Fruit fly (Drosophila melanogaster) whole organism: ENCODE measurements around the gene CTCF.
A peak's percentile ranks its signal among the peaks of the same experiment; 100 is the strongest.

Experiments
- CG8478 ChIP-seq: fragments of >200 bp; optimal IDR thresholded peaks from 2 replicates; lab custom pipeline; 2018; ENCODE audit warnings: inconsistent platforms
- Dll ChIP-seq: fragments of >200 bp; optimal IDR thresholded peaks from 2 replicates; lab custom pipeline; 2017
- EcR ChIP-seq, 2 experiments: fragments of >200 bp; optimal IDR thresholded peaks; 2 replicates each; lab custom pipeline; 2017; ENCODE audit warnings: missing biosample characterization in 2 of 2, missing genetic modification characterization in 2 of 2, missing genetic modification reagents in 2 of 2
- pan ChIP-seq: fragments of >200 bp; optimal IDR thresholded peaks from 2 replicates; lab custom pipeline; 2017
- psq ChIP-seq: fragments of >200 bp; optimal IDR thresholded peaks from 2 replicates; lab custom pipeline; 2017
- usp ChIP-seq: fragments of >200 bp; optimal IDR thresholded peaks from 2 replicates; lab custom pipeline; 2017; ENCODE audit warnings: missing biosample characterization, missing genetic modification characterization, mixed read lengths

CTCF gene

dm6 chr3L:7347984-7348631 lies 8.4 kb downstream of the CTCF start, which contains the start of the genes Srp19 and qm:
TSS of gene Srp19 (minus strand) at chr3L:7348034.
TSS of gene qm (plus strand) at chr3L:7348313.
- TF ChIP-seq pan (lab: Kevin White, UChicago) (no peak), CG8478 (lab: Kevin White, UChicago) (no peak), usp (no peak), psq (lab: Kevin White, UChicago) (no peak), EcR (GFP tag; optimal IDR thresholded peaks at IDR 0.05; lab: Kevin White, UChicago) (no peak), Dll (lab: Kevin White, UChicago) (no peak)

- TF ChIP-seq EcR (GFP tag; optimal IDR thresholded peaks at IDR 0.05; lab: Kevin White, UChicago), result no peak
- no peak for TF ChIP-seq pan (lab: Kevin White, UChicago)
- TF ChIP-seq CG8478 (lab: Kevin White, UChicago), result no peak
- TF ChIP-seq usp, result no peak
- no peak for TF ChIP-seq psq (lab: Kevin White, UChicago)
- TF ChIP-seq Dll (lab: Kevin White, UChicago), result no peak
Observed at dm6 chr3L:7346951-7347350, 9.6 kb downstream of the CTCF start, which contains the start of gene CG14834. TSS of gene CG14834 (minus strand) at chr3L:7347123.

dm6 chr3L:7344965-7345427 lies 11.5 kb downstream of the CTCF start, which contains the start of gene Cln7:
TSS of gene Cln7 (minus strand) at chr3L:7345183.
- TF ChIP-seq psq (lab: Kevin White, UChicago) (no peak), CG8478 (lab: Kevin White, UChicago) (no peak), usp (no peak), EcR (GFP tag; optimal IDR thresholded peaks at IDR 0.05; lab: Kevin White, UChicago) (no peak), pan (lab: Kevin White, UChicago) (no peak), Dll (lab: Kevin White, UChicago) (peak; percentile 12)

dm6 chr3L:7344001-7344400 lies 12.5 kb downstream of the CTCF start:
- TF ChIP-seq Dll (lab: Kevin White, UChicago) (no peak), psq (lab: Kevin White, UChicago) (no peak)

- TF ChIP-seq pan (lab: Kevin White, UChicago) (no peak), usp (no peak), psq (lab: Kevin White, UChicago) (no peak), Dll (lab: Kevin White, UChicago) (no peak), EcR (GFP tag; optimal IDR thresholded peaks at IDR 0.05; lab: Kevin White, UChicago) (no peak), CG8478 (lab: Kevin White, UChicago) (no peak)
Observed at dm6 chr3L:7339216-7339742, 17.2 kb downstream of the CTCF start, which contains the start of the genes lark and eco. TSS of gene lark (plus strand) at chr3L:7339266. TSS of gene eco (minus strand) at chr3L:7339340.

dm6 chr3L:7338786-7339185 lies 17.7 kb downstream of the CTCF start:
- TF ChIP-seq pan (lab: Kevin White, UChicago), result no peak
- no peak for TF ChIP-seq CG8478 (lab: Kevin White, UChicago)
- no peak for TF ChIP-seq Dll (lab: Kevin White, UChicago)
- TF ChIP-seq EcR (GFP tag; optimal IDR thresholded peaks at IDR 0.05; lab: Kevin White, UChicago), result no peak
- TF ChIP-seq psq (lab: Kevin White, UChicago), result no peak
- no peak for TF ChIP-seq usp

- TF ChIP-seq psq (lab: Kevin White, UChicago), result no peak
- no peak for TF ChIP-seq Dll (lab: Kevin White, UChicago)
- no peak for TF ChIP-seq EcR (GFP tag; optimal IDR thresholded peaks at IDR 0.05; lab: Kevin White, UChicago)
- no peak for TF ChIP-seq CG8478 (lab: Kevin White, UChicago)
- no peak for TF ChIP-seq pan (lab: Kevin White, UChicago)
- no peak for TF ChIP-seq usp
Observed at dm6 chr3L:7334990-7335389, 21.5 kb downstream of the CTCF start, which contains the start of the genes wrm1 and wrm2. TSS of gene wrm1 (minus strand) at chr3L:7335226. TSS of gene wrm2 (minus strand) at chr3L:7335226.

- TF ChIP-seq pan (lab: Kevin White, UChicago), result no peak
- no peak for TF ChIP-seq usp
- no peak for TF ChIP-seq Dll (lab: Kevin White, UChicago)
- no peak for TF ChIP-seq CG8478 (lab: Kevin White, UChicago)
- TF ChIP-seq psq (lab: Kevin White, UChicago), result no peak
- TF ChIP-seq EcR (GFP tag; optimal IDR thresholded peaks at IDR 0.05; lab: Kevin White, UChicago), result no peak
Observed at dm6 chr3L:7328567-7329253, 27.8 kb downstream of the CTCF start, which contains the start of the genes mrva, CG42307 and mus312. TSS of gene mrva (minus strand) at chr3L:7328842. TSS of gene CG42307 (plus strand) at chr3L:7329132. TSS of gene mus312 (plus strand) at chr3L:7329132.

dm6 chr3L:7326676-7327075 lies 29.8 kb downstream of the CTCF start:
- TF ChIP-seq Dll (lab: Kevin White, UChicago), result no peak
- no peak for TF ChIP-seq EcR (GFP tag; optimal IDR thresholded peaks at IDR 0.05; lab: Kevin White, UChicago)
- TF ChIP-seq usp, result no peak
- TF ChIP-seq psq (lab: Kevin White, UChicago), result no peak
- TF ChIP-seq CG8478 (lab: Kevin White, UChicago), result no peak
- no peak for TF ChIP-seq pan (lab: Kevin White, UChicago)

- TF ChIP-seq usp, result no peak
- TF ChIP-seq EcR (GFP tag; optimal IDR thresholded peaks at IDR 0.05; lab: Kevin White, UChicago), result no peak
- no peak for TF ChIP-seq CG8478 (lab: Kevin White, UChicago)
- TF ChIP-seq pan (lab: Kevin White, UChicago), result no peak
- TF ChIP-seq psq (lab: Kevin White, UChicago), result no peak
- TF ChIP-seq Dll (lab: Kevin White, UChicago), result no peak
Observed at dm6 chr3L:7323348-7323747, 33.2 kb downstream of the CTCF start, which contains the start of the genes RhoGEF4 and Rint1. TSS of gene RhoGEF4 (minus strand) at chr3L:7323411. TSS of gene Rint1 (plus strand) at chr3L:7323619.

dm6 chr3L:7319768-7320167 lies 36.7 kb downstream of the CTCF start, which contains the start of gene CG8607:
TSS of gene CG8607 (plus strand) at chr3L:7320068.
- TF ChIP-seq usp (no peak), CG8478 (lab: Kevin White, UChicago) (no peak), psq (lab: Kevin White, UChicago) (no peak), pan (lab: Kevin White, UChicago) (no peak), EcR (GFP tag; optimal IDR thresholded peaks at IDR 0.05; lab: Kevin White, UChicago) (no peak), Dll (lab: Kevin White, UChicago) (no peak)
